Fruit fly (Drosophila melanogaster) whole organism, prepupa: ENCODE measurements around the gene CG31955.

Experiments
- Blimp-1 ChIP-seq: fragments of 200-800 bp; sonication (Bioruptor generic); optimal IDR thresholded peaks from 3 replicates; lab custom pipeline; 2017; ENCODE audit warnings: missing biosample characterization, missing genetic modification characterization, mild to moderate bottlenecking, moderate library complexity, missing genetic modification reagents
- CG10631 ChIP-seq: fragments of 200-800 bp; sonication (Bioruptor generic); optimal IDR thresholded peaks from 2 replicates; lab custom pipeline; 2016; ENCODE audit warnings: missing biosample characterization, missing genetic modification characterization
- CG10669 ChIP-seq: fragments of 200-800 bp; sonication (Bioruptor generic); optimal IDR thresholded peaks from 3 replicates; lab custom pipeline; 2018; ENCODE audit warnings: missing biosample characterization, mild to moderate bottlenecking, missing genetic modification characterization, moderate library complexity
- CG15336 ChIP-seq: fragments of 200-800 bp; sonication (Bioruptor generic); IDR thresholded peaks from 2 replicates; pipeline ENCODE4 v1.3.6; 2022; ENCODE audit warnings: missing biosample characterization, missing genetic modification characterization
- CG16779 ChIP-seq: fragments of 200-800 bp; sonication (Bioruptor generic); optimal IDR thresholded peaks from 3 replicates; lab custom pipeline; 2017; ENCODE audit warnings: missing biosample characterization, mild to moderate bottlenecking, missing genetic modification characterization
- CG31627 ChIP-seq: fragments of 200-800 bp; sonication (Bioruptor generic); optimal IDR thresholded peaks from 3 replicates; lab custom pipeline; 2016; ENCODE audit warnings: missing biosample characterization, missing genetic modification characterization
- CG32006 ChIP-seq: fragments of 200-800 bp; sonication (Bioruptor generic); optimal IDR thresholded peaks from 3 replicates; lab custom pipeline; 2017; ENCODE audit warnings: missing biosample characterization, mild to moderate bottlenecking, missing genetic modification characterization
- CG34406 ChIP-seq: fragments of 200-800 bp; sonication (Bioruptor generic); optimal IDR thresholded peaks from 3 replicates; lab custom pipeline; 2016; ENCODE audit warnings: missing biosample characterization, missing genetic modification characterization
- CG6163 ChIP-seq: fragments of 200-800 bp; sonication (Bioruptor generic); IDR thresholded peaks from 3 replicates; pipeline ENCODE4 v1.3.6; 2022; ENCODE audit warnings: missing biosample characterization, missing genetic modification characterization
- CG6276 ChIP-seq: fragments of 200-800 bp; sonication (Bioruptor generic); optimal IDR thresholded peaks from 2 replicates; lab custom pipeline; 2017; ENCODE audit warnings: missing biosample characterization, mild to moderate bottlenecking, missing genetic modification characterization
- CG6792 ChIP-seq: fragments of 200-800 bp; sonication (Bioruptor generic); optimal IDR thresholded peaks from 3 replicates; lab custom pipeline; 2016; ENCODE audit warnings: missing biosample characterization, missing genetic modification characterization
- CG6808 ChIP-seq: fragments of 200-800 bp; sonication (Bioruptor generic); optimal IDR thresholded peaks from 3 replicates; lab custom pipeline; 2017; ENCODE audit warnings: missing biosample characterization, missing genetic modification characterization, mild to moderate bottlenecking, moderate library complexity, missing genetic modification reagents
- CG7368 ChIP-seq: fragments of 200-800 bp; sonication (Bioruptor generic); optimal IDR thresholded peaks from 3 replicates; lab custom pipeline; 2016; ENCODE audit warnings: missing biosample characterization, missing genetic modification characterization
- CG8119 ChIP-seq: fragments of 200-800 bp; sonication (Bioruptor generic); IDR thresholded peaks from 3 replicates; pipeline ENCODE4 v1.3.6; 2022; ENCODE audit warnings: missing biosample characterization, missing genetic modification characterization
- CG8632 ChIP-seq: fragments of 200-800 bp; sonication (Bioruptor generic); optimal IDR thresholded peaks from 3 replicates; lab custom pipeline; 2016; ENCODE audit warnings: missing biosample characterization, missing genetic modification characterization
- CG9139 ChIP-seq: fragments of 200-800 bp; sonication (Bioruptor generic); optimal IDR thresholded peaks from 3 replicates; lab custom pipeline; 2017; ENCODE audit warnings: missing biosample characterization, mild to moderate bottlenecking, missing genetic modification characterization
- Eip75B ChIP-seq: fragments of 200-800 bp; sonication (Bioruptor generic); optimal IDR thresholded peaks from 3 replicates; lab custom pipeline; 2016; ENCODE audit warnings: missing biosample characterization, missing genetic modification characterization
- Eip78C ChIP-seq: fragments of 200-800 bp; sonication (Bioruptor generic); peaks from one replicate; lab custom pipeline; 2016; ENCODE audit warnings: missing biosample characterization, missing genetic modification characterization
- Ets21C ChIP-seq: fragments of 200-800 bp; sonication (Bioruptor generic); optimal IDR thresholded peaks from 3 replicates; lab custom pipeline; 2016; ENCODE audit warnings: missing biosample characterization, missing genetic modification characterization
- Ets96B ChIP-seq: fragments of 200-800 bp; optimal IDR thresholded peaks from 2 replicates; lab custom pipeline; 2019; ENCODE audit warnings: missing biosample characterization, mild to moderate bottlenecking, missing genetic modification characterization, moderate library complexity
- Gug ChIP-seq: fragments of 200-800 bp; sonication (Bioruptor generic); IDR thresholded peaks from 2 replicates; pipeline ENCODE4 v1.3.6; 2022; ENCODE audit warnings: missing biosample characterization, missing genetic modification characterization
- Hr38 ChIP-seq: sonication (Bioruptor generic); optimal IDR thresholded peaks from 2 replicates; lab custom pipeline; 2016; ENCODE audit warnings: missing biosample characterization, missing genetic modification characterization
- Hr39 ChIP-seq: fragments of 200-800 bp; sonication (Bioruptor generic); optimal IDR thresholded peaks from 2 replicates; lab custom pipeline; 2016; ENCODE audit warnings: missing biosample characterization, missing genetic modification characterization
- Hr4 ChIP-seq: fragments of 200-800 bp; sonication (Bioruptor generic); optimal IDR thresholded peaks from 3 replicates; lab custom pipeline; 2016; ENCODE audit warnings: missing biosample characterization, missing genetic modification characterization
- Lpt ChIP-seq: fragments of 200-800 bp; sonication (Bioruptor generic); optimal IDR thresholded peaks from 3 replicates; lab custom pipeline; 2016; ENCODE audit warnings: missing biosample characterization, missing genetic modification characterization
- Met ChIP-seq: fragments of 200-800 bp; sonication (Bioruptor generic); optimal IDR thresholded peaks from 3 replicates; lab custom pipeline; 2016; ENCODE audit warnings: missing biosample characterization, missing genetic modification characterization
- OdsH ChIP-seq: fragments of 200-800 bp; sonication (Bioruptor generic); optimal IDR thresholded peaks from 3 replicates; lab custom pipeline; 2016; ENCODE audit warnings: missing biosample characterization, missing genetic modification characterization
- Smox ChIP-seq: fragments of 200-800 bp; sonication (Bioruptor generic); optimal IDR thresholded peaks from 3 replicates; lab custom pipeline; 2016; ENCODE audit warnings: missing biosample characterization, missing genetic modification characterization
- Sox102F ChIP-seq: fragments of 200-800 bp; sonication (Bioruptor generic); optimal IDR thresholded peaks from 2 replicates; lab custom pipeline; 2016; ENCODE audit warnings: missing biosample characterization, mild to moderate bottlenecking, missing genetic modification characterization
- Sox14 ChIP-seq: fragments of 200-800 bp; sonication (Bioruptor generic); optimal IDR thresholded peaks from 3 replicates; lab custom pipeline; 2016; ENCODE audit warnings: missing biosample characterization, missing genetic modification characterization
- acj6 ChIP-seq: fragments of 200-800 bp; sonication (Bioruptor generic); optimal IDR thresholded peaks from 3 replicates; lab custom pipeline; 2016; ENCODE audit warnings: missing biosample characterization, missing genetic modification characterization
- cyc ChIP-seq: fragments of 200-800 bp; sonication (Bioruptor generic); optimal IDR thresholded peaks from 3 replicates; lab custom pipeline; 2016; ENCODE audit warnings: missing biosample characterization, missing genetic modification characterization
- dsx ChIP-seq: fragments of 200-800 bp; optimal IDR thresholded peaks from 3 replicates; lab custom pipeline; 2019; ENCODE audit warnings: missing biosample characterization, mild to moderate bottlenecking, missing genetic modification characterization, moderate library complexity; ENCODE audit not compliant: poor library complexity, severe bottlenecking
- eg ChIP-seq: fragments of 200-800 bp; sonication (Bioruptor generic); IDR thresholded peaks from 3 replicates; pipeline ENCODE4 v1.3.6; 2022; ENCODE audit warnings: missing biosample characterization, missing genetic modification characterization
- fd59A ChIP-seq: fragments of 200-800 bp; sonication (Bioruptor generic); optimal IDR thresholded peaks from 2 replicates; lab custom pipeline; 2017; ENCODE audit warnings: missing biosample characterization, mild to moderate bottlenecking, missing genetic modification characterization, missing genetic modification reagents
- fkh ChIP-seq: fragments of 200-800 bp; sonication (Bioruptor generic); optimal IDR thresholded peaks from 3 replicates; lab custom pipeline; 2017; ENCODE audit warnings: missing biosample characterization, mild to moderate bottlenecking, missing genetic modification characterization, moderate library complexity
- lz ChIP-seq: fragments of 200-800 bp; sonication (Bioruptor generic); optimal IDR thresholded peaks from 3 replicates; lab custom pipeline; 2016; ENCODE audit warnings: missing biosample characterization, missing genetic modification characterization
- net ChIP-seq: fragments of 200-800 bp; sonication (Bioruptor generic); optimal IDR thresholded peaks from 3 replicates; lab custom pipeline; 2016; ENCODE audit warnings: missing biosample characterization, missing genetic modification characterization
- pdm3 ChIP-seq: fragments of 200-800 bp; sonication (Bioruptor generic); optimal IDR thresholded peaks from 3 replicates; lab custom pipeline; 2016; ENCODE audit warnings: missing biosample characterization, missing genetic modification characterization
- salr ChIP-seq, 2 experiments: fragments of 200-800 bp; sonication (Bioruptor generic); optimal IDR thresholded peaks; 3 replicates each; lab custom pipeline; 2016 to 2018; ENCODE audit warnings: missing biosample characterization in 2 of 2, missing genetic modification characterization in 2 of 2, mild to moderate bottlenecking in 1 of 2
- spab ChIP-seq: fragments of 200-800 bp; sonication (Bioruptor generic); optimal IDR thresholded peaks from 2 replicates; lab custom pipeline; 2017; ENCODE audit warnings: missing biosample characterization, mild to moderate bottlenecking, missing genetic modification characterization, missing genetic modification reagents
- ss ChIP-seq, 2 experiments: fragments of 200-800 bp; sonication (Bioruptor generic); optimal IDR thresholded peaks; 2 replicates in 1 of 2; 3 replicates in 1 of 2; lab custom pipeline; 2017 to 2018; ENCODE audit warnings: mild to moderate bottlenecking in 2 of 2, missing biosample characterization in 2 of 2, missing genetic modification characterization in 2 of 2, moderate library complexity in 1 of 2
- svp ChIP-seq: fragments of 200-800 bp; sonication (Bioruptor generic); peaks from one replicate; lab custom pipeline; 2016; ENCODE audit warnings: missing biosample characterization, missing genetic modification characterization
- vri ChIP-seq: fragments of 200-800 bp; sonication (Bioruptor generic); optimal IDR thresholded peaks from 3 replicates; lab custom pipeline; 2016; ENCODE audit warnings: missing biosample characterization, mild to moderate bottlenecking, missing genetic modification characterization

Gene CG31955

DNA sequence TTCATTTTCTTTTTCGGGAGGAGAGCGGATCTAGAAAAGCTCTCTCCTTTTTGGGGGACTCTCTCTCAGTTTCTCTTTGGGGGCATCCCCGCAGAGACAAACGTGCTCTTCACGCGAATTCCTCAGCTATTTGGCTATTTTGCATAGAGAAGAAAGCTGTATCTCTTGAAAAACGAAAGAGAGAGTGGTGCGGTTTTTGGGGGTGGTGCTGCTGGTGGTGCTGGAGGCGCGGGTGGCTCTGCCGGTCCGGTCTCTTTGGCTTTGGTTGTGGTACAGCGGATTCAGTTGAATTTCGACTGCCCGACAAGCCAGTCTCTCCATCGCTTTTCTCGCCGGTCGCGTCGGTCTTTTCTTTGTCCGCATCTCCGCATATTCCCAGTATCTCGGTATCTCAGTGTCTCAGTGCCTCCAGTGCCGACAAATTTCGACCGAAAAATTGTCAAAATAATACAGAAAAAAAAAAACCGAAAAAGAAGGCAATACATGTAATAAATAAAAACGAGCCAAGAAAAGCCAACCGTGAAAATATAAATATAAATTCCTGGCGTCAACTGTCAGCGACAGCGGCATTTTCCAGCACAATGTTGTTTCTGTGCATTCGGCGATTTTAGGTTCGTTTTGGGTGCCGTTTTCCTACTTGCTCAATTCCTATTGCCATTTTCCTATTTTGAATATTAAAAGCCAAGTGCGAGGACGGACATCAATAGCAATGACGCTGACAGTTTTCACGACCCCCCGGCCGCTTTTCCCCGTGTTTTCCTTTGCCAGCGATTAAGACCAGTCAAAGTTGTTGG lies 17.5 kb upstream of the CG31955 start, which contains the start of gene CG10019:
Gene CG10019, plus strand, starts transcription at position 285 of the 794 bp plus-strand sequence.
- no peak for TF ChIP-seq CG32006
- no peak for TF ChIP-seq CG10631 (GFP tag; lab: Kevin White, UChicago)
- no peak for TF ChIP-seq pdm3 (GFP tag; lab: Kevin White, UChicago)
- peak; percentile 44 for TF ChIP-seq CG6276 (GFP tag; lab: Kevin White, UChicago)
- peak; percentile 56; the same call in 1 of the 3 replicates for TF ChIP-seq eg (GFP tag; lab: Robert Waterston, UW)
- 0 out of 3 replicates have a peak, but pooled peaks have one; percentile 27 for TF ChIP-seq CG8119
- no peak for TF ChIP-seq net (GFP tag; lab: Kevin White, UChicago)
- TF ChIP-seq CG16779 (tag; lab: Kevin White, UChicago), result peak; percentile 25
- TF ChIP-seq fkh (GFP tag; lab: Kevin White, UChicago), result no peak
- TF ChIP-seq dsx, result no peak
- peak; percentile 31; the same call in 1 of the 2 replicates for TF ChIP-seq CG15336 (GFP tag; lab: Robert Waterston, UW)

DNA sequence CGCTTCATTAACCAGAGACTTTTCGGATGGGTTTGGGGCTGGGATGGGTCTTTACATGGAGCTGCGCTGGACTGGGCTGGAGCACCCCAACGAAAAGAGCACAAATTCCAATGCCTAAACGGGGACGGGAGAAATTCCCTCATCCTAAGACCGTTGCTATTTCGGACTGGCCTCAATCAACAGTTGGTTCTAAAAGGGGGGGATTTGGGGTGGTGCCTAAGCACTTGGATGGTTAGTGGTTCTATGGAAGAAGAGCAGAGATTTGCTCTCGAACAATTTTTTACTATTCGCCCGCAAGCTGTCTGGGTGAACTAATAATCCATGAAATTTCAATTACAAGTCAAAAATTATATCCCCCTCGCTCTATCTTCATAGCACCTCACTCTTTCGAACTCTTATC lies 16.7 kb upstream of the CG31955 start:
- TF ChIP-seq CG6808 (GFP tag; lab: Kevin White, UChicago) (no peak), vri (GFP tag; lab: Kevin White, UChicago) (no peak), eg (GFP tag; lab: Robert Waterston, UW) (no peak)
- TF ChIP-seq, all 60 proteins: peak for 0

- TF ChIP-seq CG10631 (GFP tag; lab: Kevin White, UChicago) (peak; percentile 32), lz (peak; percentile 1), Ets96B (no peak), CG8119 (no peak), Hr4 (GFP tag; lab: Kevin White, UChicago) (peak; percentile 28), CG7368 (GFP tag; lab: Kevin White, UChicago) (peak; percentile 27), CG9139 (GFP tag; lab: Kevin White, UChicago) (peak; percentile 40), Eip75B (GFP tag; lab: Kevin White, UChicago) (peak; percentile 16), CG6163 (GFP tag; lab: Robert Waterston, UW) (no peak), Hr38 (GFP tag; lab: Kevin White, UChicago) (no peak), vri (GFP tag; lab: Kevin White, UChicago) (no peak), salr (GFP tag; optimal IDR thresholded peaks at IDR 0.05; lab: Kevin White, UChicago) (peak in 1 of 2 experiments; percentile 40), Sox14 (GFP tag; lab: Kevin White, UChicago) (peak; percentile 26), OdsH (GFP tag; lab: Kevin White, UChicago) (peak; percentile 40), eg (GFP tag; lab: Robert Waterston, UW) (no peak), cyc (GFP tag; lab: Kevin White, UChicago) (peak; percentile 14), Ets21C (GFP tag; lab: Kevin White, UChicago) (no peak), Hr39 (GFP tag; lab: Kevin White, UChicago) (peak; percentile 14), svp (GFP tag; lab: Kevin White, UChicago) (peak; percentile 67), Met (peak; percentile 22), CG31627 (GFP tag; lab: Kevin White, UChicago) (no peak), CG34406 (GFP tag; lab: Kevin White, UChicago) (peak; percentile 42), spab (GFP tag; lab: Kevin White, UChicago) (peak; percentile 33), CG8632 (GFP tag; lab: Kevin White, UChicago) (peak; percentile 42), fd59A (GFP tag; lab: Kevin White, UChicago) (peak; percentile 45), Smox (peak; percentile 26), Eip78C (GFP tag; lab: Kevin White, UChicago) (peak; percentile 88), Lpt (no peak), ss (GFP tag; optimal IDR thresholded peaks at IDR 0.05; lab: Kevin White, UChicago) (no peak), CG10669 (GFP tag; lab: Kevin White, UChicago) (peak; percentile 25), CG6792 (GFP tag; lab: Kevin White, UChicago) (peak; percentile 22), CG6808 (GFP tag; lab: Kevin White, UChicago) (peak; percentile 59), CG6276 (GFP tag; lab: Kevin White, UChicago) (no peak), Blimp-1 (GFP tag; lab: Kevin White, UChicago) (no peak), Sox102F (GFP tag; lab: Kevin White, UChicago) (no peak), fkh (GFP tag; lab: Kevin White, UChicago) (no peak), acj6 (GFP tag; lab: Kevin White, UChicago) (peak; percentile 39), pdm3 (GFP tag; lab: Kevin White, UChicago) (peak; percentile 50), Gug (GFP tag; lab: Robert Waterston, UW) (no peak)
Measured at dm6 chr2L:3719414-3719959, 6.6 kb upstream of the CG31955 start.
